Fruit fly (Drosophila melanogaster) whole organism, embryonic: ENCODE results near the gene Bap111.

Source experiments
- Aef1 ChIP-seq: fragments of 200-800 bp; sonication (Bioruptor generic); IDR thresholded peaks from 3 replicates; pipeline ENCODE4 v1.3.6; 2022; ENCODE audit warnings: missing biosample characterization, missing genetic modification characterization
- CG10147 ChIP-seq: fragments of 200-800 bp; sonication (Bioruptor generic); optimal IDR thresholded peaks from 2 replicates; lab custom pipeline; 2019; ENCODE audit warnings: missing biosample characterization, mild to moderate bottlenecking, missing genetic modification characterization, moderate library complexity
- CG13287 ChIP-seq: fragments of 200-800 bp; sonication (Bioruptor generic); IDR thresholded peaks from 2 replicates; pipeline ENCODE4 v1.3.6; 2022; ENCODE audit warnings: missing biosample characterization, missing genetic modification characterization; ENCODE audit not compliant: partially characterized antibody
- CG14860 ChIP-seq: fragments of 200-800 bp; sonication (Bioruptor generic); IDR thresholded peaks from 3 replicates; pipeline ENCODE4 v1.3.6; 2022; ENCODE audit warnings: missing biosample characterization, missing genetic modification characterization; ENCODE audit not compliant: partially characterized antibody
- CG16813 ChIP-seq: fragments of 200-800 bp; sonication (Bioruptor generic); IDR thresholded peaks from 3 replicates; pipeline ENCODE4 v1.3.6; 2022; ENCODE audit warnings: missing biosample characterization, missing genetic modification characterization; ENCODE audit not compliant: partially characterized antibody
- CG17385 ChIP-seq: fragments of 200-800 bp; sonication (Bioruptor generic); optimal IDR thresholded peaks from 3 replicates; lab custom pipeline; 2018; ENCODE audit warnings: missing biosample characterization, mild to moderate bottlenecking, missing genetic modification characterization
- CG34224 ChIP-seq: fragments of 200-800 bp; sonication (Bioruptor generic); IDR thresholded peaks from 3 replicates; pipeline ENCODE4 v1.3.6; 2022; ENCODE audit warnings: missing biosample characterization, missing genetic modification characterization; ENCODE audit not compliant: partially characterized antibody
- CG42726 ChIP-seq: fragments of 200-800 bp; sonication (Bioruptor generic); IDR thresholded peaks from 2 replicates; pipeline ENCODE4 v1.3.6; 2022; ENCODE audit warnings: missing biosample characterization, missing genetic modification characterization; ENCODE audit not compliant: partially characterized antibody
- CG4328 ChIP-seq: fragments of 200-800 bp; sonication (Bioruptor generic); optimal IDR thresholded peaks from 3 replicates; lab custom pipeline; 2017; ENCODE audit warnings: missing biosample characterization, missing genetic modification reagents, missing genetic modification characterization
- CG6683 ChIP-seq: fragments of 200-800 bp; sonication (Bioruptor generic); optimal IDR thresholded peaks from 2 replicates; lab custom pipeline; 2017; ENCODE audit warnings: missing biosample characterization, mild to moderate bottlenecking, missing genetic modification characterization, missing genetic modification reagents
- CG6791 ChIP-seq: fragments of 200-800 bp; sonication (Bioruptor generic); IDR thresholded peaks from 3 replicates; pipeline ENCODE4 v1.3.6; 2022; ENCODE audit warnings: missing biosample characterization, missing genetic modification characterization; ENCODE audit not compliant: partially characterized antibody
- CG7963 ChIP-seq: fragments of 200-800 bp; sonication (Bioruptor generic); IDR thresholded peaks from 3 replicates; pipeline ENCODE4 v1.3.6; 2022; ENCODE audit warnings: missing biosample characterization, missing genetic modification characterization; ENCODE audit not compliant: partially characterized antibody
- Dll ChIP-seq: fragments of 200-800 bp; sonication (Bioruptor generic); IDR thresholded peaks from 4 replicates; pipeline ENCODE4 v1.3.6; 2022; ENCODE audit warnings: missing biosample characterization, missing genetic modification characterization; ENCODE audit not compliant: partially characterized antibody
- Doc3 ChIP-seq: fragments of 200-800 bp; sonication (Bioruptor generic); IDR thresholded peaks from 3 replicates; pipeline ENCODE4 v1.3.6; 2022; ENCODE audit warnings: missing biosample characterization, missing genetic modification characterization; ENCODE audit not compliant: partially characterized antibody
- Drgx ChIP-seq: fragments of 200-800 bp; sonication (Bioruptor generic); IDR thresholded peaks from 2 replicates; pipeline ENCODE4 v1.3.6; 2022; ENCODE audit warnings: missing biosample characterization, missing genetic modification characterization
- GATAe ChIP-seq: fragments of 200-800 bp; sonication (Bioruptor generic); conservative IDR thresholded peaks from 2 replicates; pipeline ENCODE4 v1.3.6; 2022; ENCODE audit warnings: missing biosample characterization, missing genetic modification characterization
- Hmx ChIP-seq: fragments of 200-800 bp; sonication (Bioruptor generic); optimal IDR thresholded peaks from 2 replicates; lab custom pipeline; 2016; ENCODE audit warnings: missing biosample characterization, missing genetic modification characterization
- MTF-1 ChIP-seq: fragments of 200-800 bp; sonication (Bioruptor generic); optimal IDR thresholded peaks from 2 replicates; lab custom pipeline; 2018; ENCODE audit warnings: missing biosample characterization, mild to moderate bottlenecking, missing genetic modification characterization, borderline replicate concordance
- Max ChIP-seq: fragments of 200-800 bp; sonication (Bioruptor generic); optimal IDR thresholded peaks from 2 replicates; lab custom pipeline; 2016; ENCODE audit warnings: missing biosample characterization, mild to moderate bottlenecking, missing genetic modification characterization
- NfI ChIP-seq: fragments of 200-800 bp; sonication (Bioruptor generic); optimal IDR thresholded peaks from 3 replicates; lab custom pipeline; 2018; ENCODE audit warnings: missing biosample characterization, mild to moderate bottlenecking, missing genetic modification characterization, moderate library complexity
- Oaz ChIP-seq: fragments of 200-800 bp; sonication (Bioruptor generic); IDR thresholded peaks from 2 replicates; pipeline ENCODE4 v1.3.6; 2022; ENCODE audit warnings: missing biosample characterization, missing genetic modification characterization
- abd-A ChIP-seq: fragments of 200-800 bp; sonication (Bioruptor generic); optimal IDR thresholded peaks from 3 replicates; lab custom pipeline; 2019; ENCODE audit warnings: missing biosample characterization, mild to moderate bottlenecking, missing genetic modification characterization, moderate library complexity
- ato ChIP-seq: fragments of 200-800 bp; sonication (Bioruptor generic); IDR thresholded peaks from 2 replicates; pipeline ENCODE4 v1.3.6; 2022; ENCODE audit warnings: missing biosample characterization, missing genetic modification characterization; ENCODE audit not compliant: partially characterized antibody
- caup ChIP-seq: fragments of 200-800 bp; sonication (Bioruptor generic); optimal IDR thresholded peaks from 3 replicates; lab custom pipeline; 2017; ENCODE audit warnings: missing biosample characterization, mild to moderate bottlenecking, missing genetic modification characterization, moderate library complexity; ENCODE audit not compliant: severe bottlenecking
- chinmo ChIP-seq: fragments of 200-800 bp; sonication (Bioruptor generic); IDR thresholded peaks from 4 replicates; pipeline ENCODE4 v1.3.6; 2022; ENCODE audit warnings: missing biosample characterization, missing genetic modification characterization; ENCODE audit not compliant: partially characterized antibody
- corto ChIP-seq: fragments of 200-800 bp; sonication (Bioruptor generic); optimal IDR thresholded peaks from 2 replicates; lab custom pipeline; 2016; ENCODE audit warnings: missing biosample characterization, mild to moderate bottlenecking, missing genetic modification characterization, moderate library complexity
- dimm ChIP-seq: fragments of 200-800 bp; sonication (Bioruptor generic); IDR thresholded peaks from 2 replicates; pipeline ENCODE4 v1.3.6; 2022; ENCODE audit warnings: missing biosample characterization, missing genetic modification characterization
- dm ChIP-seq: fragments of 200-800 bp; sonication (Bioruptor generic); optimal IDR thresholded peaks from 3 replicates; lab custom pipeline; 2016; ENCODE audit warnings: missing biosample characterization, missing genetic modification characterization
- emc ChIP-seq: fragments of 200-800 bp; sonication (Bioruptor generic); optimal IDR thresholded peaks from 2 replicates; lab custom pipeline; 2016; ENCODE audit warnings: missing biosample characterization, missing genetic modification characterization
- gsb-n ChIP-seq: fragments of 200-800 bp; sonication (Bioruptor generic); optimal IDR thresholded peaks from 3 replicates; lab custom pipeline; 2018; ENCODE audit warnings: missing biosample characterization, mild to moderate bottlenecking, missing genetic modification characterization
- hb ChIP-seq: fragments of 200-800 bp; sonication (Bioruptor generic); IDR thresholded peaks from 3 replicates; pipeline ENCODE4 v1.3.6; 2022; ENCODE audit warnings: missing biosample characterization, missing genetic modification characterization; ENCODE audit not compliant: partially characterized antibody
- jigr1 ChIP-seq: fragments of 200-800 bp; sonication (Bioruptor generic); IDR thresholded peaks from 3 replicates; pipeline ENCODE4 v1.3.6; 2022; ENCODE audit warnings: missing biosample characterization, missing genetic modification characterization
- jing ChIP-seq: fragments of 200-800 bp; sonication (Bioruptor generic); optimal IDR thresholded peaks from 2 replicates; lab custom pipeline; 2018; ENCODE audit warnings: missing biosample characterization, mild to moderate bottlenecking, missing genetic modification characterization
- lmd ChIP-seq: fragments of 200-800 bp; sonication (Bioruptor generic); IDR thresholded peaks from 2 replicates; pipeline ENCODE4 v1.3.6; 2022; ENCODE audit warnings: missing biosample characterization, missing genetic modification characterization
- nmo ChIP-seq: fragments of 200-800 bp; sonication (Bioruptor generic); optimal IDR thresholded peaks from 2 replicates; lab custom pipeline; 2018; ENCODE audit warnings: missing biosample characterization, mild to moderate bottlenecking, missing genetic modification characterization, moderate library complexity
- phol ChIP-seq: fragments of 200-800 bp; sonication (Bioruptor generic); optimal IDR thresholded peaks from 3 replicates; lab custom pipeline; 2018; ENCODE audit warnings: missing biosample characterization, mild to moderate bottlenecking, missing genetic modification characterization, moderate library complexity
- sens ChIP-seq: fragments of 200-800 bp; sonication (Bioruptor generic); peaks from one replicate; lab custom pipeline; 2016; ENCODE audit warnings: missing biosample characterization, missing genetic modification characterization
- stwl ChIP-seq: fragments of 200-800 bp; sonication (Bioruptor generic); optimal IDR thresholded peaks from 3 replicates; lab custom pipeline; 2018; ENCODE audit warnings: missing biosample characterization, mild to moderate bottlenecking, missing genetic modification characterization, moderate library complexity
- sug ChIP-seq: fragments of 200-800 bp; optimal IDR thresholded peaks from 2 replicates; lab custom pipeline; 2019; ENCODE audit warnings: missing biosample characterization, mild to moderate bottlenecking, missing genetic modification characterization, moderate library complexity
- toy ChIP-seq: fragments of 200-800 bp; sonication (Bioruptor generic); IDR thresholded peaks from 2 replicates; pipeline ENCODE4 v1.3.6; 2022; ENCODE audit warnings: missing biosample characterization, missing genetic modification characterization
- unpg ChIP-seq: fragments of 200-800 bp; sonication (Bioruptor generic); optimal IDR thresholded peaks from 3 replicates; lab custom pipeline; 2018; ENCODE audit warnings: missing biosample characterization, mild to moderate bottlenecking, missing genetic modification characterization, moderate library complexity
- wek ChIP-seq: fragments of 200-800 bp; sonication (Bioruptor generic); optimal IDR thresholded peaks from 3 replicates; lab custom pipeline; 2018; ENCODE audit warnings: missing biosample characterization, mild to moderate bottlenecking, missing genetic modification characterization, moderate library complexity
- z ChIP-seq: fragments of 200-800 bp; sonication (Bioruptor generic); IDR thresholded peaks from 3 replicates; pipeline ENCODE4 v1.3.6; 2022; ENCODE audit warnings: missing biosample characterization, missing genetic modification characterization

Gene Bap111

DNA sequence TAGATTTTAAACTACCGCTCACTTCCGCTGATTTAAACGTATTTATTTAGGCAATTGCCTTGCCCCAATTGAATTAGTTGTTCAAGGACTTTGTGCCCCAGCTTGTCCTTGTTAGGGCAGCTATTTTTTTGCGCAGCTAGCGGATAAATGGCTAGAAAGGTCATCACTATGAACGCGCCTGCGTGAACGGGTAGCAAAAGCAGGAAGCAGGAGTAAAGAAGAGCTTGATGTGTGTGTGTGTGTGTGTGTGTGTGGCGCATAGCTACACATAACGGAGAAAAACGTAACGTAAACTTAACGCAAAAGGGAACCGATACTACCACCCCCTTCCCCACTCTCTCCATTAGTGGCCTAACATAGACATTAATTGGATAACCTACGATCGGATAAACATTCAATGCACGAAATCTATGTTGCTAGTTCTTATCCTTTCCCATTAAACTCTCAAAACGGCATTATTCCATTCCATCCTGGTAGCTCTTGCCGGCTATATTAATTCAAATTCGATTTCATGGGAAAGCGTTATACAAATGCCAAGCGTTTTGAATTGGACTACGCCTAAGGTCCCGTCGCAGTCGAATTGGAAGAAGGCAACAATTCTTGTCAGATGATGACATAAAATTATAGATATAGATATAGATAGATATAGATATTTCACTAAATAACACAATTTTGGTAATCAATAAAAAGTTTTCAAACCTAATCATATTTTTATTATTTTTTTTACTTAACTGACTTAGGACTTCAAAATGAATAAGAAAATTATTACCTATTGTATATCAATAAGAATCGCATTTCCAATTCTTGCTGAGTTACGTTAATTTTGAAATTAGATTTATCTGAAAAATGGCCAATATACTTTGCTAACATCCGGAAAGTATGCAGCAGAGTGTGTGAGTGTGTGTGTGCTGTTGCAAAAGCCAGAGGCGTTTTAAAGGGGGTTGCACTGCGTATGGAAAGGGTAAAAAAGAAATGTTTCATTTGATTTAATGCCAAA lies 15.7 kb downstream of the Bap111 start (continued):
- TF ChIP-seq Oaz (GFP tag; lab: Robert Waterston, UW) (no peak), emc (GFP tag; lab: Kevin White, UChicago) (no peak)

DNA sequence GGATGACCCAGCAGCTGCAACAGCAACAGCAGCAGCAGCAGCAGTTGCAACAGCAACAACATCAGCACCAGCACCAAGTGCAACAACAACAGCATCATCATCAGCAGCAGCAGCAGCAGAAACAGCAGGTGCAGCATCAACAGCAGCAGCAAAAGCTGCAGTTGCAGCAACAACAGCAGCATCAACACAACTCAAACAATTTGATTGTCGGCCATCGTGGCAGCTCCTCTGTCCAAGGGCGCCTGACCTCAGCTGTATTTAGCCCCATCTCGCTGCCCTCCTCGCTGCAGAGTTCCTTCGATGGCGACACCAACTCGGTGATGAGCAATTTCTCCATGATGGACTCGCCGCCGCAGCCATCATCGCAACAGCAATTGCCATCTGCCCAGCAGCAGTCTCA lies 19.2 kb downstream of the Bap111 start:
- TF ChIP-seq CG17385 (GFP tag; lab: Kevin White, UChicago) (no peak), CG42726 (GFP tag; lab: Robert Waterston, UW) (no peak), toy (GFP tag; lab: Robert Waterston, UW) (no peak), corto (GFP tag; lab: Kevin White, UChicago) (no peak), jigr1 (GFP tag; lab: Robert Waterston, UW) (no peak), Drgx (no peak), CG10147 (GFP tag; lab: Kevin White, UChicago) (no peak), hb (GFP tag; lab: Robert Waterston, UW) (no peak), NfI (no peak), chinmo (GFP tag; lab: Robert Waterston, UW) (no peak)
- TF ChIP-seq, all 482 proteins: peak for 0

DNA sequence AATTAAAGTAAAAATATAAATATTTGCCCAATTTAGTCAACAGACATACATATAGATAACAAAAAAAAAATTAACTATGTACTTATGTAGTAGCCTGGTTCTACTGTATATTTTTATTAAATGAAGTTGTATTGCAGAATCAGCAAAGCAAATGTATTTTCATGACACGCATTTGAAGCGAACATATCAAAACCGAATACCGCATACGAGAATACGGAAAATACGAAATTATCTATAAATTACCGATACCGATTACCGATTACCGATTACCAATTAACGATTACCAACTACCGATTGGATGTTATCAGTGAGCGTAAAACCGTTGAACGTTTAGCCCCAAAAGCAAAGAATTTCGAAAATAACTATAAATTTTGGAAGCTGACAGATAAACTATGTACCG lies 38.3 kb downstream of the Bap111 start:
- peak; percentile 47; the same call in 1 of the 3 replicates for TF ChIP-seq CG16813
- no peak for TF ChIP-seq dm (GFP tag; lab: Kevin White, UChicago)
- no peak for TF ChIP-seq Max (GFP tag; lab: Kevin White, UChicago)
- no peak for TF ChIP-seq unpg (GFP tag; lab: Kevin White, UChicago)
- TF ChIP-seq Doc3 (GFP tag; lab: Robert Waterston, UW): 0 out of 3 replicates have a peak, but pooled peaks have one; percentile 23
- no peak for TF ChIP-seq GATAe (GFP tag; lab: Robert Waterston, UW)
- TF ChIP-seq sens (GFP tag; lab: Kevin White, UChicago): peak; percentile 66
- peak; percentile 66 for TF ChIP-seq stwl (tag; lab: Kevin White, UChicago)
- TF ChIP-seq phol (tag; lab: Kevin White, UChicago): peak; percentile 15
- TF ChIP-seq sug (tag; lab: Kevin White, UChicago): no peak
- TF ChIP-seq Dll: peak; percentile 41; the same call in 1 of the 4 replicates
- TF ChIP-seq jing (GFP tag; lab: Kevin White, UChicago): no peak
- no peak for TF ChIP-seq CG6683 (GFP tag; lab: Kevin White, UChicago)
- TF ChIP-seq CG6791 (GFP tag; lab: Robert Waterston, UW): peak; percentile 75
- TF ChIP-seq z (GFP tag; lab: Robert Waterston, UW): no peak
- TF ChIP-seq gsb-n (tag; lab: Kevin White, UChicago): no peak
- TF ChIP-seq ato (GFP tag; lab: Robert Waterston, UW): 0 out of 2 replicates have a peak, but pooled peaks have one; percentile 35
- no peak for TF ChIP-seq dimm (GFP tag; lab: Robert Waterston, UW)
- no peak for TF ChIP-seq nmo (GFP tag; lab: Kevin White, UChicago)
- TF ChIP-seq CG7963 (GFP tag; lab: Robert Waterston, UW): 0 out of 3 replicates have a peak, but pooled peaks have one; percentile 20
- TF ChIP-seq lmd: no peak
- TF ChIP-seq CG34224 (GFP tag; lab: Robert Waterston, UW): peak; percentile 27; the same call in 1 of the 3 replicates
- TF ChIP-seq CG4328 (GFP tag; lab: Kevin White, UChicago): no peak
- TF ChIP-seq Aef1: no peak
- peak; percentile 69 for TF ChIP-seq wek (GFP tag; lab: Kevin White, UChicago)
- 0 out of 3 replicates have a peak, but pooled peaks have one; percentile 34 for TF ChIP-seq CG14860
- no peak for TF ChIP-seq abd-A (tag; lab: Kevin White, UChicago)
- TF ChIP-seq Hmx: no peak
- TF ChIP-seq MTF-1 (GFP tag; lab: Kevin White, UChicago): no peak
- no peak for TF ChIP-seq caup (GFP tag; lab: Kevin White, UChicago)
- peak; percentile 53 for TF ChIP-seq CG13287 (GFP tag; lab: Robert Waterston, UW)
